Worm (Caenorhabditis elegans) whole organism, L2 larva: ENCODE measurements around the gene itm-2.

ENCODE experiments used
- C34F6.9 ChIP-seq: fragments of 150-350 bp; optimal IDR thresholded peaks from 2 replicates; lab custom pipeline; 2014; ENCODE audit warnings: missing biosample characterization, missing genetic modification characterization
- F13H6.1 ChIP-seq: sonication (generic microtip); optimal IDR thresholded peaks from 2 replicates; lab custom pipeline; 2016; ENCODE audit warnings: missing genetic modification characterization, missing compliant biosample characterization
- R02D3.7 ChIP-seq: fragments of 150-350 bp; optimal IDR thresholded peaks from 2 replicates; lab custom pipeline; 2014; ENCODE audit warnings: missing biosample characterization, missing genetic modification characterization
- Y55F3AM.14 ChIP-seq: fragments of 200-800 bp; sonication (Bioruptor generic); optimal IDR thresholded peaks from 2 replicates; lab custom pipeline; 2018; ENCODE audit warnings: mild to moderate bottlenecking, missing genetic modification characterization, missing compliant biosample characterization
- alr-1 ChIP-seq: fragments of 150-350 bp; optimal IDR thresholded peaks from 2 replicates; lab custom pipeline; 2014; ENCODE audit warnings: missing biosample characterization, missing genetic modification characterization
- blmp-1 ChIP-seq: sonication (generic microtip); optimal IDR thresholded peaks from 2 replicates; lab custom pipeline; 2017; ENCODE audit warnings: missing genetic modification characterization, mild to moderate bottlenecking, missing compliant biosample characterization, antibody characterized with exemption, moderate library complexity; ENCODE audit not compliant: insufficient read depth
- ceh-16 ChIP-seq: fragments of 150-350 bp; optimal IDR thresholded peaks from 2 replicates; lab custom pipeline; 2014; ENCODE audit warnings: missing biosample characterization, missing genetic modification characterization
- ceh-82 ChIP-seq: fragments of 150-350 bp; optimal IDR thresholded peaks from 2 replicates; lab custom pipeline; 2014; ENCODE audit warnings: missing biosample characterization, missing genetic modification characterization
- crh-2 ChIP-seq: sonication (generic microtip); optimal IDR thresholded peaks from 2 replicates; lab custom pipeline; 2017; ENCODE audit warnings: missing biosample characterization, missing genetic modification characterization
- dmd-4 ChIP-seq: sonication (generic microtip); optimal IDR thresholded peaks from 2 replicates; lab custom pipeline; 2017; ENCODE audit warnings: missing biosample characterization, missing genetic modification characterization
- egl-27 ChIP-seq: sonication (generic microtip); optimal IDR thresholded peaks from 3 replicates; lab custom pipeline; 2017; ENCODE audit warnings: missing biosample characterization, missing genetic modification reagents, missing genetic modification characterization
- elt-1 ChIP-seq: fragments of 150-350 bp; optimal IDR thresholded peaks from 2 replicates; lab custom pipeline; 2014; ENCODE audit warnings: missing biosample characterization, missing genetic modification characterization
- elt-3 ChIP-seq: sonication (generic microtip); optimal IDR thresholded peaks from 2 replicates; lab custom pipeline; 2017; ENCODE audit warnings: missing biosample characterization, missing genetic modification characterization
- fos-1 ChIP-seq: fragments of 150-350 bp; optimal IDR thresholded peaks from 2 replicates; lab custom pipeline; 2014; ENCODE audit warnings: missing biosample characterization, missing genetic modification characterization
- gmeb-1 ChIP-seq: fragments of 150-350 bp; optimal IDR thresholded peaks from 2 replicates; lab custom pipeline; 2014; ENCODE audit warnings: missing biosample characterization, missing genetic modification characterization
- lin-13 ChIP-seq: fragments of 150-350 bp; optimal IDR thresholded peaks from 2 replicates; lab custom pipeline; 2014; ENCODE audit warnings: missing biosample characterization, missing genetic modification reagents, missing genetic modification characterization
- lin-39 ChIP-seq: fragments of 150-350 bp; optimal IDR thresholded peaks from 2 replicates; lab custom pipeline; 2014; ENCODE audit warnings: missing biosample characterization, missing genetic modification reagents, missing genetic modification characterization
- lsy-2 ChIP-seq, 2 experiments: fragments of 150-350 bp in 1 of 2; sonication (generic microtip) in 1 of 2; optimal IDR thresholded peaks; 2 replicates each; lab custom pipeline; 2014 to 2017; ENCODE audit warnings: missing biosample characterization in 2 of 2, missing genetic modification characterization in 2 of 2
- mab-5 ChIP-seq: fragments of 150-350 bp; optimal IDR thresholded peaks from 2 replicates; lab custom pipeline; 2014; ENCODE audit warnings: missing biosample characterization, missing genetic modification characterization
- mbf-1 ChIP-seq: sonication (generic microtip); optimal IDR thresholded peaks from 2 replicates; lab custom pipeline; 2017; ENCODE audit warnings: missing biosample characterization, missing genetic modification characterization
- mdl-1 ChIP-seq, 2 experiments: fragments of 150-350 bp in 1 of 2; sonication (generic microtip) in 1 of 2; optimal IDR thresholded peaks; 2 replicates each; lab custom pipeline; 2017; ENCODE audit warnings: missing biosample characterization in 2 of 2, missing genetic modification characterization in 2 of 2
- nhr-10 ChIP-seq: sonication (generic microtip); optimal IDR thresholded peaks from 2 replicates; lab custom pipeline; 2017; ENCODE audit warnings: missing biosample characterization, missing genetic modification characterization
- nhr-12 ChIP-seq: fragments of 150-350 bp; optimal IDR thresholded peaks from 2 replicates; lab custom pipeline; 2014; ENCODE audit warnings: missing biosample characterization, missing genetic modification characterization
- nhr-129 ChIP-seq: fragments of 150-350 bp; optimal IDR thresholded peaks from 2 replicates; lab custom pipeline; 2014; ENCODE audit warnings: missing biosample characterization, missing genetic modification characterization
- nhr-21 ChIP-seq: fragments of 150-350 bp; optimal IDR thresholded peaks from 2 replicates; lab custom pipeline; 2014; ENCODE audit warnings: missing biosample characterization, missing genetic modification characterization
- nhr-23 ChIP-seq: fragments of 150-350 bp; optimal IDR thresholded peaks from 2 replicates; lab custom pipeline; 2014; ENCODE audit warnings: missing biosample characterization, missing genetic modification reagents, missing genetic modification characterization
- nhr-237 ChIP-seq: fragments of 150-350 bp; optimal IDR thresholded peaks from 2 replicates; lab custom pipeline; 2014; ENCODE audit warnings: missing biosample characterization, missing genetic modification characterization
- nhr-25 ChIP-seq: fragments of 150-350 bp; sonication (generic microtip); optimal IDR thresholded peaks from 3 replicates; lab custom pipeline; 2014; ENCODE audit warnings: missing biosample characterization, missing genetic modification characterization
- nhr-6 ChIP-seq: fragments of 150-350 bp; optimal IDR thresholded peaks from 2 replicates; lab custom pipeline; 2014; ENCODE audit warnings: missing biosample characterization, missing genetic modification characterization
- nhr-77 ChIP-seq: fragments of 150-350 bp; optimal IDR thresholded peaks from 2 replicates; lab custom pipeline; 2014; ENCODE audit warnings: missing biosample characterization, missing genetic modification characterization
- sem-4 ChIP-seq: fragments of 150-350 bp; optimal IDR thresholded peaks from 2 replicates; lab custom pipeline; 2014; ENCODE audit warnings: missing biosample characterization, missing genetic modification reagents, missing genetic modification characterization
- skn-1 ChIP-seq: sonication (generic microtip); optimal IDR thresholded peaks from 2 replicates; lab custom pipeline; 2017; ENCODE audit warnings: missing biosample characterization, missing genetic modification characterization
- sma-3 ChIP-seq: sonication (generic microtip); optimal IDR thresholded peaks from 2 replicates; lab custom pipeline; 2016; ENCODE audit warnings: missing genetic modification reagents, missing genetic modification characterization, missing compliant biosample characterization
- sma-9 ChIP-seq, 2 experiments: fragments of 150-350 bp in 1 of 2; sonication (generic microtip) in 1 of 2; optimal IDR thresholded peaks; 2 replicates each; lab custom pipeline; 2014 to 2016; ENCODE audit warnings: missing genetic modification characterization in 2 of 2, mild to moderate bottlenecking in 1 of 2, missing biosample characterization in 1 of 2, missing compliant biosample characterization in 1 of 2, missing genetic modification reagents in 1 of 2, moderate library complexity in 1 of 2
- unc-55 ChIP-seq: fragments of 150-350 bp; sonication (generic microtip); optimal IDR thresholded peaks from 3 replicates; lab custom pipeline; 2014; ENCODE audit warnings: missing biosample characterization, missing genetic modification reagents, missing genetic modification characterization
- unc-62 ChIP-seq: fragments of 150-350 bp; optimal IDR thresholded peaks from 2 replicates; lab custom pipeline; 2014; ENCODE audit warnings: missing biosample characterization, missing genetic modification reagents, missing genetic modification characterization
- zag-1 ChIP-seq: fragments of 150-350 bp; optimal IDR thresholded peaks from 2 replicates; lab custom pipeline; 2014; ENCODE audit warnings: missing biosample characterization, missing genetic modification characterization
- ztf-1 ChIP-seq: fragments of 200-800 bp; sonication (Bioruptor generic); conservative IDR thresholded peaks from 2 replicates; pipeline ENCODE4 v1.3.6; 2022; ENCODE audit warnings: missing genetic modification characterization, missing compliant biosample characterization
- ztf-4 ChIP-seq: fragments of 150-350 bp; optimal IDR thresholded peaks from 2 replicates; lab custom pipeline; 2014; ENCODE audit warnings: missing biosample characterization, missing genetic modification characterization

itm-2 gene

DNA sequence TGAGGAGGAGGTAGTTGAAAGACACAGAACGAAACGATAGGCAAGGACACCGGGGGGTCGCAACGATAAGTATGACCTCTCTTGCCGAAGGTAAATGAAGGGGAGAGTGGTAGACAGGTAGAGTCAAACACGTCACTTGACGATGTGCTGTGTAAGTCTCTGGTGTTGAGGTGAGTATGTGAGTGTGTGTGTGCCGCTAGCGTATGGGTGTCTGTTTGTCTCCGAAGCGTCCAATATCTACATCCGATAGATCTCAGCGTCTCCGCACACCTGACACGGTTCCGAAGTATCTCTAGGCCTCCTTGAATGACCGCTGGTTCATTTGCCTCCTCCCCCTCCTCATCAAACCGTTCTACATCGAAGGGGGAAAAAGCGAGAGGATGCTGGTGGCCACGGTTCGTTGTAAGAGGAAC lies 30.2 kb downstream of the itm-2 start (continued):
- TF ChIP-seq unc-55 (GFP tag; lab: Kevin White, UChicago) (no peak), mbf-1 (no peak), unc-62 (GFP tag; lab: Kevin White, UChicago) (no peak), mdl-1 (tag; optimal IDR thresholded peaks at IDR 0.05; lab: Kevin White, UChicago) (peak in 1 of 2 experiments; percentile 24), blmp-1 (tag; lab: Kevin White, UChicago) (peak; percentile 81), nhr-25 (peak; percentile 87), nhr-77 (no peak), lsy-2 (tag; optimal IDR thresholded peaks at IDR 0.05; lab: Kevin White, UChicago) (peak in 1 of 2 experiments; percentile 51), egl-27 (tag; lab: Kevin White, UChicago) (peak; percentile 58), ceh-82 (no peak)

DNA sequence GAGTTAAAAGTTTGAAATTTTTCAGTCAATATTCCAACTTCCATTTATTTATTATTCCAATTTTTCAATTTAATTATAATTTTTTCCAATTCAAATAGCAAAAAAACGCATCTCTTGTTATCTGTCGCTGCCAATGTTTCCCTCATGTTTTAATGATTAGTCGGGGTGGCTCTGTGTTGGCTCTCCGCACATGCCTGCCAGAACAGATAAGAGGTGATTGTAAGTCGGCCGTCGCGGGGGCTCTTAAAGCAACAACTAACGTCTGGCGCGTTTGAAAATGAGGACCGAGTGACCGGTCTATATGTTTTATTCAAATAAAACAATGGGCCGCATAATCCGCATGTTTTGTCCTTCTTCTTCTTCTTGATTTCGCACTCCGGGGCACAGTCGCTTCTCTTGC lies 31.4 kb downstream of the itm-2 start:
- peak; percentile 74 for TF ChIP-seq fos-1 (tag; lab: Kevin White, UChicago)
- TF ChIP-seq sem-4 (tag; lab: Kevin White, UChicago): no peak
- TF ChIP-seq gmeb-1 (tag; lab: Kevin White, UChicago): peak; percentile 22

DNA sequence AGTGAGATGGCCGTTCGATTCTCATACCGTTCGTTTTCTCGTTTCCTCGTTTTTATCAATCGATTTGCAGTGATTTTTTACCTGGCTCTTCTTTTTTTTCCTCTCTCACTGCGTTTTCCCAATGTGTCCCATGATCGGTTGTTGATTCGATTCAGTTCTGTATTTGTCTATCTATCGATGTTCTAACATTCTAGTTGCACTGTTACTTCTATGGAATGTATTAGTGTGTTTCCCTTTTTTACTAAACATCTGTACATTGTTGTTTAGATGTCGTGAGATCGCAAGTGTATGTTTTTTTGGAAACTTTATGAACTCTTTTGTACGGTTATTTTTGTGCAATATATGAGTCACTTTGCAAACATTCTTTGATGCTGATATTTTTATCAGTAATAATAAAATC lies 32.6 kb downstream of the itm-2 start:
- TF ChIP-seq mab-5 (tag; lab: Kevin White, UChicago) (no peak), lin-39 (tag; lab: Kevin White, UChicago) (no peak), nhr-10 (tag; lab: Kevin White, UChicago) (no peak), alr-1 (no peak), nhr-129 (tag; lab: Kevin White, UChicago) (peak; percentile 12), R02D3.7 (tag; lab: Kevin White, UChicago) (no peak)

DNA sequence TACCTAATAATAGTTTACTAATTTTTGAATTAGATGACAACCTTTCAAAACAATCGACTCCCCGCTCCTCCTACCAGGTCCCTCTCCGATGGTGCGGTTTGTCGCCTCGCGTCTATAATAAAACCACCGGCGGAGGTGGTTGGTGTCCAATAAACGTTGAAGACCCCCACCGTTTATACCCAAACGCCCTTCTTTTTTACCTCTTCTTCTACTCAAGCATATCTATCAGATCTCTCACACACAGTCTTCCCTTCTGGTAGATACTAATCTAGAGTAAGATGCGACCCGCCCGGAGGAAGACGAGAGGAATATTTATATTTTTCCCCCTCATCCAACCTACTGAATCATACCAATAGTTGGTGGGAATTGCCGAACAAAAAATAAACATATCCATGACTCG lies 33.9 kb downstream of the itm-2 start:
- peak; percentile 27 for TF ChIP-seq elt-1 (tag; lab: Kevin White, UChicago)
- peak; percentile 4 for TF ChIP-seq sma-9 (GFP tag; optimal IDR thresholded peaks at IDR 0.05; lab: Kevin White, UChicago)
- no peak for TF ChIP-seq sma-9 (tag; optimal IDR thresholded peaks at IDR 0.05; lab: Kevin White, UChicago)
- TF ChIP-seq ceh-16 (tag; lab: Kevin White, UChicago): peak; percentile 69
- no peak for TF ChIP-seq lin-13 (GFP tag; lab: Kevin White, UChicago)

DNA sequence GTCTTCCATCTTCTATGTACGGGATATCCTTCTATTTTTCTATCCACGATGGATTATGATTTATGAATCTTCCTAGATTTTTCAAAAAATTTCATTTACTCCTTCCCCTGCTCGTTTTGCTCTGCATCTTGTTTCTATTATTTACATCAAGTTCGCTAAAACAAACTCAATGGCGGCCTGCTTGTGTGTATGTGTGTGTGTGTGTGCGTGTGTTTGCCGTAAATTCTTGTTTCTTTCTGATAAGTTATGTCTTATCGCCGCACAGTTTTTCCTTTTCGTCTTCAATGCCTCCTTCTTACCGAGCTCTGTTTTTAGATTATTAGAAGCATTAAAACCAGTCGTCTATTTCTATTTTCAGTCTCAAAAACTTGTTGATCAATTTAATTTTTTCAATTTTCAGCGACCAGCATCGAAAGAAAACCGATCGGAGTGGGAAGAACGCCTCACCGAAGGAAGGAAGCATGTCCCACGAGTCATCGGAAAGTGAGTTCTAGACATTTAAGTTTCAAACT lies 34.4 kb downstream of the itm-2 start, which contains the start of gene dlg-1:
dlg-1 (plus strand) TSS at position 401 of the 512 bp plus-strand sequence.
- TF ChIP-seq sem-4 (tag; lab: Kevin White, UChicago): no peak
- TF ChIP-seq fos-1 (tag; lab: Kevin White, UChicago): peak; percentile 50
- peak; percentile 4 for TF ChIP-seq gmeb-1 (tag; lab: Kevin White, UChicago)

DNA sequence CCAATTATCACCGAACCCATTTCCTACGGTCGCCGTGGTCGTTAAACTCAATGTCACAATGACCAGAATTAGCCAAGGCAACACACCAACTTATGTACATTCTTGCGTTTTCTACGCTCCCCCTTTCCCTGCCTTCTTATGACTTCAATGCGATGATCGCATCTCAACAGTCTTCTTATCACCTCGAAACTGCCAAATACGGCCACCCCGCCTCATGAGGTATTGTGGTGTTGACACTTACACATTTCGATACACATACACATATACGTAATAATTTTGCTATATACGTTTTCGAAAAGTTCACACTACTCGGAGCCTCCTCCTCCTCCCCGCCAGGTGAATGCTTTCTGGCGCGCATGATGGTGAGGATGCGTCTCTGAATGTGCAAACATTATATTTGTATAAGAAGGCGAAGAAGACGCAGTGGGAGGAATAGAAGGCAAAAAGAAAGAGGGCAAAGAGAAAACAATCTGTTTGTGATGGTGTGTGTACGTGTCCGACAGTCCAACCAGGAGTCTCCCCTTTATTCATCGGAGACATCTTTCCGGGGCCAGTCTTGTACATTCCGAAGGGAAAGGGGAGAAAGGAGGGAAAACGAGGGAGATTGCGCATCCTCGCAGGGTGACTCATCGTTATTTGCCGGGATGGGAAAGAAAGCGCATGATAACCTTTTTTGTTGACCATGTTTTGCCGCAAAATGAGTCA lies 35.1 kb downstream of the itm-2 start:
- peak; percentile 2 for TF ChIP-seq C34F6.9 (tag; lab: Kevin White, UChicago)
- TF ChIP-seq dmd-4: no peak
- TF ChIP-seq ztf-4 (tag; lab: Kevin White, UChicago): no peak
- no peak for TF ChIP-seq nhr-237 (tag; lab: Kevin White, UChicago)
- no peak for TF ChIP-seq elt-3 (tag; lab: Kevin White, UChicago)
- TF ChIP-seq skn-1 (tag; lab: Kevin White, UChicago): no peak
- TF ChIP-seq R02D3.7 (tag; lab: Kevin White, UChicago): no peak
- TF ChIP-seq egl-27 (tag; lab: Kevin White, UChicago): no peak
- no peak for TF ChIP-seq ceh-82
- TF ChIP-seq blmp-1 (tag; lab: Kevin White, UChicago): no peak
- peak; percentile 29 for TF ChIP-seq sma-3 (GFP tag; lab: Kevin White, UChicago)
- TF ChIP-seq zag-1 (tag; lab: Kevin White, UChicago): no peak
- no peak for TF ChIP-seq nhr-12 (tag; lab: Kevin White, UChicago)
- no peak for TF ChIP-seq nhr-25
- no peak for TF ChIP-seq mbf-1
- no peak for TF ChIP-seq Y55F3AM.14 (GFP tag; lab: Kevin White, UChicago)
- no peak for TF ChIP-seq nhr-6 (tag; lab: Kevin White, UChicago)
- no peak for TF ChIP-seq mab-5 (tag; lab: Kevin White, UChicago)
- TF ChIP-seq sem-4 (tag; lab: Kevin White, UChicago): no peak
- peak; percentile 24 for TF ChIP-seq sma-9 (GFP tag; optimal IDR thresholded peaks at IDR 0.05; lab: Kevin White, UChicago)
- TF ChIP-seq sma-9 (tag; optimal IDR thresholded peaks at IDR 0.05; lab: Kevin White, UChicago): no peak
- peak; percentile 44 for TF ChIP-seq nhr-129 (tag; lab: Kevin White, UChicago)
- no peak for TF ChIP-seq lin-39 (tag; lab: Kevin White, UChicago)
- no peak for TF ChIP-seq nhr-23 (tag; lab: Kevin White, UChicago)
- no peak for TF ChIP-seq ztf-1 (GFP tag; lab: Robert Waterston, UW)
- TF ChIP-seq elt-1 (tag; lab: Kevin White, UChicago): no peak
- no peak for TF ChIP-seq nhr-21 (tag; lab: Kevin White, UChicago)
- peak; percentile 74 for TF ChIP-seq fos-1 (tag; lab: Kevin White, UChicago)
- TF ChIP-seq crh-2 (tag; lab: Kevin White, UChicago): peak; percentile 46
- TF ChIP-seq mdl-1 (tag; optimal IDR thresholded peaks at IDR 0.05; lab: Kevin White, UChicago): no peak
- peak; percentile 63 for TF ChIP-seq F13H6.1 (tag; lab: Kevin White, UChicago)
- no peak for TF ChIP-seq alr-1
